Worm (Caenorhabditis elegans) whole organism, early embryonic: Measurements from ENCODE around the gene ZK546.2.

Source experiments
- B0310.2 ChIP-seq: sonication (generic microtip); optimal IDR thresholded peaks from 2 replicates; lab custom pipeline; 2016; ENCODE audit warnings: mild to moderate bottlenecking, missing genetic modification characterization, missing compliant biosample characterization
- F13C5.2 ChIP-seq: sonication (generic microtip); optimal IDR thresholded peaks from 2 replicates; lab custom pipeline; 2017; ENCODE audit warnings: mild to moderate bottlenecking, missing genetic modification characterization, inconsistent platforms, missing compliant biosample characterization
- aly-1 ChIP-seq: sonication (generic microtip); optimal IDR thresholded peaks from 2 replicates; lab custom pipeline; 2016; ENCODE audit warnings: missing genetic modification characterization, missing compliant biosample characterization
- ama-1 ChIP-seq: fragments of 150-350 bp; optimal IDR thresholded peaks from 2 replicates; lab custom pipeline; 2014
- ceh-13 ChIP-seq: fragments of 200-800 bp; sonication (Bioruptor generic); optimal IDR thresholded peaks from 2 replicates; lab custom pipeline; 2018; ENCODE audit warnings: mild to moderate bottlenecking, missing genetic modification characterization, missing compliant biosample characterization
- ets-7 ChIP-seq: sonication (generic microtip); optimal IDR thresholded peaks from 2 replicates; lab custom pipeline; 2016; ENCODE audit warnings: missing genotype, missing genetic modification characterization, missing compliant biosample characterization
- flt-1 ChIP-seq: fragments of 200-800 bp; sonication (Bioruptor generic); IDR thresholded peaks from 2 replicates; pipeline ENCODE4 v1.3.6; 2022; ENCODE audit warnings: missing genetic modification characterization, missing compliant biosample characterization
- hmbx-1 ChIP-seq: sonication (generic microtip); optimal IDR thresholded peaks from 2 replicates; lab custom pipeline; 2016; ENCODE audit warnings: mild to moderate bottlenecking, missing genetic modification characterization, missing compliant biosample characterization
- pes-1 ChIP-seq: fragments of 200-800 bp; sonication (Bioruptor generic); IDR thresholded peaks from 2 replicates; pipeline ENCODE4 v1.3.6; 2022; ENCODE audit warnings: missing genetic modification reagents, missing genetic modification characterization, missing compliant biosample characterization
- scrt-1 ChIP-seq: fragments of 200-800 bp; sonication (Bioruptor generic); IDR thresholded peaks from 2 replicates; pipeline ENCODE4 v1.3.6; 2022; ENCODE audit warnings: missing genetic modification characterization, missing compliant biosample characterization
- sea-1 ChIP-seq: fragments of 200-800 bp; sonication (Bioruptor generic); conservative IDR thresholded peaks from 2 replicates; pipeline ENCODE4 v1.3.6; 2022; ENCODE audit warnings: missing genetic modification characterization, missing compliant biosample characterization
- tbx-11 ChIP-seq: fragments of 200-800 bp; sonication (Bioruptor generic); IDR thresholded peaks from 2 replicates; pipeline ENCODE4 v1.3.6; 2022; ENCODE audit warnings: missing genetic modification characterization, missing compliant biosample characterization
- tbx-37 ChIP-seq: fragments of 200-800 bp; sonication (Bioruptor generic); conservative IDR thresholded peaks from 2 replicates; pipeline ENCODE4 v1.3.6; 2022; ENCODE audit warnings: missing genetic modification reagents, missing genetic modification characterization, missing compliant biosample characterization

ce11 chrII:4902035-4902434 lies 43.8 kb upstream of the ZK546.2 start, which contains the start of gene R05F9.9:
- TF ChIP-seq F13C5.2 (tag; lab: Kevin White, UChicago) (no peak), ama-1 (no peak), flt-1 (GFP tag; lab: Robert Waterston, UW) (no peak), B0310.2 (tag; lab: Kevin White, UChicago) (no peak), ets-7 (tag; lab: Kevin White, UChicago) (no peak), ceh-13 (GFP tag; lab: Kevin White, UChicago) (no peak), aly-1 (tag; lab: Kevin White, UChicago) (no peak), tbx-37 (GFP tag; lab: Robert Waterston, UW) (no peak), hmbx-1 (tag; lab: Kevin White, UChicago) (no peak), scrt-1 (GFP tag; lab: Robert Waterston, UW) (no peak), sea-1 (GFP tag; lab: Robert Waterston, UW) (no peak), pes-1 (GFP tag; lab: Robert Waterston, UW) (no peak), tbx-11 (GFP tag; lab: Robert Waterston, UW) (no peak)
